Worm (Caenorhabditis elegans) whole organism, L2 larva: ENCODE measurements around the gene ifta-1.

Source experiments
- F13H6.1 ChIP-seq: sonication (generic microtip); optimal IDR thresholded peaks from 2 replicates; lab custom pipeline; 2016; ENCODE audit warnings: missing genetic modification characterization, missing compliant biosample characterization
- ama-1 ChIP-seq: fragments of 150-350 bp; optimal IDR thresholded peaks from 2 replicates; lab custom pipeline; 2018; ENCODE audit warnings: inconsistent platforms
- ceh-82 ChIP-seq: fragments of 150-350 bp; optimal IDR thresholded peaks from 2 replicates; lab custom pipeline; 2014; ENCODE audit warnings: missing biosample characterization, missing genetic modification characterization
- lin-13 ChIP-seq: fragments of 150-350 bp; optimal IDR thresholded peaks from 2 replicates; lab custom pipeline; 2014; ENCODE audit warnings: missing biosample characterization, missing genetic modification reagents, missing genetic modification characterization
- nhr-23 ChIP-seq: fragments of 150-350 bp; optimal IDR thresholded peaks from 2 replicates; lab custom pipeline; 2014; ENCODE audit warnings: missing biosample characterization, missing genetic modification reagents, missing genetic modification characterization
- nhr-237 ChIP-seq: fragments of 150-350 bp; optimal IDR thresholded peaks from 2 replicates; lab custom pipeline; 2014; ENCODE audit warnings: missing biosample characterization, missing genetic modification characterization
- skn-1 ChIP-seq: sonication (generic microtip); optimal IDR thresholded peaks from 2 replicates; lab custom pipeline; 2017; ENCODE audit warnings: missing biosample characterization, missing genetic modification characterization
- unc-39 ChIP-seq: fragments of 150-350 bp; optimal IDR thresholded peaks from 2 replicates; lab custom pipeline; 2014; ENCODE audit warnings: missing biosample characterization, missing genetic modification characterization

DNA sequence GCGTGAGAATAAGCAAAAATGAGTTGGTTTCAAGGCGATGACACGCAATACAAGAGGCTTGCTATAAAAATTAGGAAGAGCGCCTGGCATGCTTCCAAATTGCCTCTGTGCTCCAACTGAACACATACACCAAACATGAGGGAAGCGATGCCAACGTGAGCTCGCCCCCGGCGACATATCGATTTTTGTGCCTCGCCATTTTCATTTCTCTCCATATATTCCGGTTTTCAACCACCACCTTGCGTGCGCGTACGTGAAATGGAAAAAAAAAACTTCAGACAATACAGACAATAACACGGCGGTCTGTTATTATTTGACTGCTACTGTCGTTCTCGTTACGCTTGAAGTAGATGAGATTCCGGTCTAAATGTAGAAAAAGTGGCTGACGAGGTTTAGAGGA, 44.6 kb downstream of the ifta-1 start:
- TF ChIP-seq skn-1 (tag; lab: Kevin White, UChicago) (no peak), nhr-237 (tag; lab: Kevin White, UChicago) (no peak), nhr-23 (no peak), F13H6.1 (no peak), ceh-82 (tag; lab: Kevin White, UChicago) (no peak), unc-39 (tag; lab: Kevin White, UChicago) (no peak), lin-13 (no peak), ama-1 (no peak)
